Worm (Caenorhabditis elegans) whole organism, late embryonic: ENCODE results near the gene fbxa-138.

Experiments used
- Y22D7AL.16 ChIP-seq: sonication (generic microtip); optimal IDR thresholded peaks from 2 replicates; lab custom pipeline; 2016; ENCODE audit warnings: missing genetic modification characterization, missing compliant biosample characterization
- ceh-14 ChIP-seq: sonication (generic microtip); optimal IDR thresholded peaks from 2 replicates; lab custom pipeline; 2016; ENCODE audit warnings: missing genotype, missing genetic modification characterization, missing compliant biosample characterization
- dve-1 ChIP-seq: sonication (generic microtip); optimal IDR thresholded peaks from 2 replicates; lab custom pipeline; 2017; ENCODE audit warnings: antibody characterized with exemption, mild to moderate bottlenecking, missing genetic modification characterization, missing compliant biosample characterization
- fax-1 ChIP-seq: sonication (generic microtip); optimal IDR thresholded peaks from 2 replicates; lab custom pipeline; 2016; ENCODE audit warnings: missing genotype, missing genetic modification characterization, missing compliant biosample characterization
- fkh-10 ChIP-seq: fragments of 150-350 bp; optimal IDR thresholded peaks from 2 replicates; lab custom pipeline; 2014; ENCODE audit warnings: missing biosample characterization, missing genetic modification reagents, missing genetic modification characterization
- mec-3 ChIP-seq: sonication (generic microtip); optimal IDR thresholded peaks from 2 replicates; lab custom pipeline; 2016; ENCODE audit warnings: borderline replicate concordance, missing genetic modification characterization, missing compliant biosample characterization
- nhr-11 ChIP-seq: fragments of 150-350 bp; optimal IDR thresholded peaks from 2 replicates; lab custom pipeline; 2014; ENCODE audit warnings: missing biosample characterization, missing genetic modification characterization

- TF ChIP-seq dve-1 (no peak), ceh-14 (tag; lab: Kevin White, UChicago) (no peak), fax-1 (tag; lab: Kevin White, UChicago) (no peak), nhr-11 (tag; lab: Kevin White, UChicago) (no peak), fkh-10 (GFP tag; lab: Kevin White, UChicago) (no peak), Y22D7AL.16 (tag; lab: Kevin White, UChicago) (no peak), mec-3 (tag; lab: Kevin White, UChicago) (no peak)
Observed at ce11 chrIII:1413125-1413837, 29.2 kb upstream of the fbxa-138 start.
